Fruit fly (Drosophila melanogaster): Measurements from ENCODE around the gene Gba1a.

Gene Gba1a

dm6 chr3R:23728086-23728485, 27.7 kb downstream of the Gba1a start:
- TF ChIP-seq bbx (GFP tag; IDR thresholded peaks at IDR 0.05; ENCODE audit: partially characterized antibody) (no peak), CG10654 (GFP tag; optimal IDR thresholded peaks at IDR 0.05) (no peak), CG13123 (GFP tag; optimal IDR thresholded peaks at IDR 0.05) (no peak), CG9215 (GFP tag; IDR thresholded peaks at IDR 0.05) (no peak), bsh (GFP tag; optimal IDR thresholded peaks at IDR 0.05) (peak in 1 of 2 experiments; percentile 57), Trl (optimal IDR thresholded peaks at IDR 0.05) (peak in 1 of 2 experiments; percentile 31), Trl (GFP tag; optimal IDR thresholded peaks at IDR 0.05) (no peak), jing (GFP tag; optimal IDR thresholded peaks at IDR 0.05) (no peak), CG12236 (GFP tag; optimal IDR thresholded peaks at IDR 0.05) (no peak), CG7271 (tag; optimal IDR thresholded peaks at IDR 0.05) (no peak), CG11560 (tag; IDR thresholded peaks at IDR 0.05) (no peak), CG17385 (GFP tag; optimal IDR thresholded peaks at IDR 0.05) (peak; percentile 45), Bdp1 (GFP tag; optimal IDR thresholded peaks at IDR 0.05) (no peak), B-H1 (GFP tag; IDR thresholded peaks at IDR 0.05) (no peak), CG30431 (GFP tag; optimal IDR thresholded peaks at IDR 0.05) (no peak), lmd (GFP tag; IDR thresholded peaks at IDR 0.05) (no peak), GATAe (GFP tag; conservative IDR thresholded peaks at IDR 0.05) (no peak), CG11085 (GFP tag; IDR thresholded peaks at IDR 0.05) (no peak), Dfd (GFP tag; optimal IDR thresholded peaks at IDR 0.05) (no peak), CG9727 (GFP tag; optimal IDR thresholded peaks at IDR 0.05) (no peak), CG32767 (GFP tag; IDR thresholded peaks at IDR 0.05) (no peak), CG9609 (GFP tag; optimal IDR thresholded peaks at IDR 0.05) (no peak), dysf (GFP tag; IDR thresholded peaks at IDR 0.05) (no peak), vvl (GFP tag; IDR thresholded peaks at IDR 0.05) (0 out of 2 replicates have a peak, but pooled peaks have one; percentile 27), Blimp-1 (GFP tag; optimal IDR thresholded peaks at IDR 0.05) (no peak), lab (GFP tag; optimal IDR thresholded peaks at IDR 0.05) (peak; percentile 29), CG10543 (GFP tag; optimal IDR thresholded peaks at IDR 0.05) (peak; percentile 0), Adf1 (GFP tag; IDR thresholded peaks at IDR 0.05) (0 out of 2 replicates have a peak, but pooled peaks have one; percentile 19), CG7963 (GFP tag; IDR thresholded peaks at IDR 0.05; ENCODE audit: partially characterized antibody) (no peak), CG1602 (GFP tag; optimal IDR thresholded peaks at IDR 0.05) (no peak), fru (optimal IDR thresholded peaks at IDR 0.05) (no peak), CG3838 (GFP tag; optimal IDR thresholded peaks at IDR 0.05) (no peak), nom (GFP tag; optimal IDR thresholded peaks at IDR 0.05) (peak; percentile 88), CG32532 (GFP tag; IDR thresholded peaks at IDR 0.05) (0 out of 2 replicates have a peak, but pooled peaks have one; percentile 18), nerfin-2 (GFP tag; IDR thresholded peaks at IDR 0.05; ENCODE audit: partially characterized antibody) (0 out of 2 replicates have a peak, but pooled peaks have one; percentile 9), Xbp1 (GFP tag; optimal IDR thresholded peaks at IDR 0.05) (no peak), Bgb (GFP tag; IDR thresholded peaks at IDR 0.05; ENCODE audit: partially characterized antibody) (no peak), ab (GFP tag; optimal IDR thresholded peaks at IDR 0.05) (no peak), pnt (GFP tag; optimal IDR thresholded peaks at IDR 0.05) (no peak), Usf (GFP tag; optimal IDR thresholded peaks at IDR 0.05) (no peak), Hr51 (GFP tag; optimal IDR thresholded peaks at IDR 0.05) (no peak), amos (GFP tag; IDR thresholded peaks at IDR 0.05; ENCODE audit: partially characterized antibody) (no peak), maf-S (GFP tag; optimal IDR thresholded peaks at IDR 0.05) (no peak), Drgx (GFP tag; IDR thresholded peaks at IDR 0.05) (peak; percentile 51; the same call in 1 of the 2 replicates), dati (GFP tag; IDR thresholded peaks at IDR 0.05) (no peak), Sox102F (GFP tag; optimal IDR thresholded peaks at IDR 0.05) (no peak), HmgZ (tag; optimal IDR thresholded peaks at IDR 0.05) (no peak), Max (GFP tag; optimal IDR thresholded peaks at IDR 0.05) (no peak), sens (GFP tag) (peak; percentile 41), Oaz (GFP tag; IDR thresholded peaks at IDR 0.05) (no peak), CG15514 (GFP tag; optimal IDR thresholded peaks at IDR 0.05) (peak; percentile 28), grau (tag; optimal IDR thresholded peaks at IDR 0.05) (no peak)
